Worm (Caenorhabditis elegans): ENCODE measurements around the gene Y57A10C.1.

DNA sequence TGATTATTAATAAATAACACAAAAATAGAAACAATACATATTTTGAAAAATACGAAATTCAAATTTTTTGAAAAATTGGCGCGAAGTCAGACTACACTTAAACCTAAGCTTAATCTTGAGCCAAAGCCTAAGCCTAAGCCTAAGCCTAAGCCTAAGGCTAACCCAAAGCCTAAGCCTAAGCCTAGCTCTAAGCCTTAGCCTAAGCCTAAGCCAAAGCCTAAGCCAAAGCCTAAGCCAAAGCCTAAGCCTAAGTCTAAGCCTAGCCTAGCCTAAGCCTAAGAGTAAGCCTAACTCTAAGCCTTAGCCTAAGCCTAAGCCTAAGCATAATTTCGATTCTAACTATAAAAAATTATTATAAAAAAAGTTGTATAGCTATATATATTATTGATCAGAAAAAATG lies 31.4 kb downstream of the Y57A10C.1 start:
- TF ChIP-seq ceh-82 (tag; optimal IDR thresholded peaks at IDR 0.05) (no peak), ztf-11 (tag; optimal IDR thresholded peaks at IDR 0.05) (no peak), elt-3 (tag; optimal IDR thresholded peaks at IDR 0.05) (no peak), skn-1 (tag; optimal IDR thresholded peaks at IDR 0.05) (no peak), nhr-77 (tag; optimal IDR thresholded peaks at IDR 0.05) (no peak), lsy-2 (tag; optimal IDR thresholded peaks at IDR 0.05) (no peak), ama-1 (optimal IDR thresholded peaks at IDR 0.05) (no peak), zip-4 (GFP tag; optimal IDR thresholded peaks at IDR 0.05) (no peak)
